Worm (Caenorhabditis elegans) whole organism, L4/young adult: ENCODE data around the gene unc-41.

Experiments used
- W03F9.2 ChIP-seq: fragments of 150-350 bp; optimal IDR thresholded peaks from 2 replicates; lab custom pipeline; 2014; ENCODE audit warnings: missing biosample characterization, missing genetic modification characterization
- dao-5 ChIP-seq: sonication (generic microtip); optimal IDR thresholded peaks from 2 replicates; lab custom pipeline; 2016; ENCODE audit warnings: missing genotype, missing genetic modification characterization, moderate library complexity, missing compliant biosample characterization
- him-1 ChIP-seq: sonication (generic microtip); optimal IDR thresholded peaks from 2 replicates; lab custom pipeline; 2016; ENCODE audit warnings: missing genotype, missing genetic modification reagents, missing genetic modification characterization, missing compliant biosample characterization

DNA sequence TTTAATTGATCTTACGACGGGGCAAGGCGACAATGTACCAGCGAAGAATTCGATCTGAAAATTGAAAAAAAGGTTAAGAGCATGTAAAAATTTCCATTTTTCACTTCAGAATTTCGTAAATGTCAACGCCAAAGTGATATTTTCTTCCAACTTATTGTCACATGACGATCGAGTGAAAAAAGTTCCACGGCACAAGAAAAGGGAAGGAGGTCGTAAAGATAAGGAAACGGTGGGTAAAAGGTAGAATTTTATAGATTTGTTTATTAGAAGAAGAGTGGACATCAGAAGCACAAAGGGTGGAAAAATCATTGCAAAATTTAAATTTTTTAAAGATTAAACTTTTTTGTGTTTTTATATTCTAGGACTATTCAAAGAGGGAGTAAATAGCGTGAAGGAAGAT is 48.1 kb downstream of the unc-41 start:
- TF ChIP-seq him-1 (tag; lab: Kevin White, UChicago), result no peak
- TF ChIP-seq W03F9.2 (tag; lab: Kevin White, UChicago), result no peak
- TF ChIP-seq dao-5 (tag; lab: Kevin White, UChicago), result no peak
